Fruit fly (Drosophila melanogaster) whole organism, adult: ENCODE data around the gene CG11454.
A peak's percentile ranks its signal among the peaks of the same experiment; 100 is the strongest.

Experiments
- CG11617 ChIP-seq: fragments of 200-800 bp; sonication (Bioruptor generic); optimal IDR thresholded peaks from 2 replicates; lab custom pipeline; 2017; ENCODE audit warnings: mild to moderate bottlenecking, missing biosample characterization, missing genetic modification reagents, missing genetic modification characterization
- CG12768 ChIP-seq: fragments of 200-800 bp; sonication (Bioruptor generic); optimal IDR thresholded peaks from 2 replicates; lab custom pipeline; 2017; ENCODE audit warnings: missing biosample characterization, missing genetic modification characterization, mild to moderate bottlenecking, moderate library complexity, missing genetic modification reagents
- CG14711 ChIP-seq: fragments of 200-800 bp; sonication (Bioruptor generic); optimal IDR thresholded peaks from 2 replicates; lab custom pipeline; 2018; ENCODE audit warnings: missing biosample characterization, mild to moderate bottlenecking, missing genetic modification characterization, moderate library complexity
- CG1620 ChIP-seq: fragments of 200-800 bp; sonication (Bioruptor generic); optimal IDR thresholded peaks from 2 replicates; lab custom pipeline; 2016; ENCODE audit warnings: missing biosample characterization, missing genetic modification characterization
- CG33017 ChIP-seq: fragments of 200-800 bp; sonication (Bioruptor generic); optimal IDR thresholded peaks from 2 replicates; lab custom pipeline; 2018; ENCODE audit warnings: missing biosample characterization, mild to moderate bottlenecking, missing genetic modification characterization, moderate library complexity
- CG5204 ChIP-seq: fragments of 200-800 bp; sonication (Bioruptor generic); optimal IDR thresholded peaks from 2 replicates; lab custom pipeline; 2016; ENCODE audit warnings: missing biosample characterization, missing genetic modification characterization
- CG7045 ChIP-seq: fragments of 200-800 bp; sonication (Bioruptor generic); optimal IDR thresholded peaks from 2 replicates; lab custom pipeline; 2017; ENCODE audit warnings: missing biosample characterization, mild to moderate bottlenecking, missing genetic modification characterization
- CG7101 ChIP-seq: fragments of 200-800 bp; sonication (Bioruptor generic); optimal IDR thresholded peaks from 2 replicates; lab custom pipeline; 2018; ENCODE audit warnings: missing biosample characterization, mild to moderate bottlenecking, missing genetic modification characterization, moderate library complexity
- Clk ChIP-seq: fragments of 200-800 bp; sonication (Bioruptor generic); optimal IDR thresholded peaks from 2 replicates; lab custom pipeline; 2017; ENCODE audit warnings: missing biosample characterization, missing genetic modification characterization
- Crg-1 ChIP-seq: fragments of 200-800 bp; sonication (Bioruptor generic); optimal IDR thresholded peaks from 2 replicates; lab custom pipeline; 2016; ENCODE audit warnings: missing biosample characterization, missing genetic modification characterization
- Hr96 ChIP-seq: fragments of 200-800 bp; sonication (Bioruptor generic); optimal IDR thresholded peaks from 2 replicates; lab custom pipeline; 2016; ENCODE audit warnings: missing biosample characterization, missing genetic modification characterization
- Mnt ChIP-seq: fragments of 200-800 bp; sonication (Bioruptor generic); optimal IDR thresholded peaks from 2 replicates; lab custom pipeline; 2016; ENCODE audit warnings: missing biosample characterization, mild to moderate bottlenecking, missing genetic modification characterization
- bab1 ChIP-seq: fragments of 200-800 bp; sonication (Bioruptor generic); optimal IDR thresholded peaks from 3 replicates; lab custom pipeline; 2019; ENCODE audit warnings: missing biosample characterization, mild to moderate bottlenecking, missing genetic modification characterization, moderate library complexity
- cic ChIP-seq: fragments of 200-800 bp; sonication (Bioruptor generic); optimal IDR thresholded peaks from 2 replicates; lab custom pipeline; 2017; ENCODE audit warnings: missing biosample characterization, mild to moderate bottlenecking, missing genetic modification characterization, moderate library complexity
- cnc ChIP-seq, 2 experiments: fragments of >200 bp; optimal IDR thresholded peaks; 2 replicates each; lab custom pipeline; 2017
- kay ChIP-seq: fragments of 200-800 bp; sonication (Bioruptor generic); peaks from one replicate; lab custom pipeline; 2016; ENCODE audit warnings: missing biosample characterization, missing genetic modification characterization, borderline replicate concordance
- ovo ChIP-seq: fragments of 200-800 bp; sonication (Bioruptor generic); optimal IDR thresholded peaks from 2 replicates; lab custom pipeline; 2016; ENCODE audit warnings: missing biosample characterization, missing genetic modification characterization
- pad ChIP-seq: fragments of 200-800 bp; sonication (Bioruptor generic); optimal IDR thresholded peaks from 3 replicates; lab custom pipeline; 2017; ENCODE audit warnings: missing biosample characterization, missing genetic modification characterization, mild to moderate bottlenecking, moderate library complexity, missing genetic modification reagents
- tj ChIP-seq: fragments of 200-800 bp; sonication (Bioruptor generic); optimal IDR thresholded peaks from 3 replicates; lab custom pipeline; 2017; ENCODE audit warnings: missing biosample characterization, mild to moderate bottlenecking, missing genetic modification characterization, moderate library complexity
- toe ChIP-seq: fragments of 200-800 bp; sonication (Bioruptor generic); optimal IDR thresholded peaks from 2 replicates; lab custom pipeline; 2016; ENCODE audit warnings: missing biosample characterization, missing genetic modification characterization

The CG11454 gene

dm6 chr2L:171499-172250 lies 28.6 kb downstream of the CG11454 start:
- no peak for TF ChIP-seq CG7101
- no peak for TF ChIP-seq cnc (optimal IDR thresholded peaks at IDR 0.05; lab: Kevin White, UChicago)
- TF ChIP-seq Mnt (GFP tag; lab: Kevin White, UChicago), result no peak
- TF ChIP-seq CG14711 (tag; lab: Kevin White, UChicago), result no peak
- no peak for TF ChIP-seq CG12768
- no peak for TF ChIP-seq Hr96 (GFP tag; lab: Kevin White, UChicago)
- no peak for TF ChIP-seq CG33017 (tag; lab: Kevin White, UChicago)
- no peak for TF ChIP-seq tj (GFP tag; lab: Kevin White, UChicago)
- TF ChIP-seq toe (GFP tag; lab: Kevin White, UChicago), result no peak
- no peak for TF ChIP-seq Clk
- TF ChIP-seq CG7045 (GFP tag; lab: Kevin White, UChicago), result no peak
- TF ChIP-seq pad (GFP tag; lab: Kevin White, UChicago), result no peak
- no peak for TF ChIP-seq bab1 (GFP tag; lab: Kevin White, UChicago)
- TF ChIP-seq Crg-1, result no peak

- peak; percentile 73 for TF ChIP-seq kay (GFP tag; lab: Kevin White, UChicago)
- TF ChIP-seq bab1 (GFP tag; lab: Kevin White, UChicago), result no peak
Observed at dm6 chr2L:175727-176126, 32.6 kb downstream of the CG11454 start.

- TF ChIP-seq CG12768 (no peak), CG14711 (tag; lab: Kevin White, UChicago) (no peak), pad (GFP tag; lab: Kevin White, UChicago) (peak; percentile 46), CG5204 (GFP tag; lab: Kevin White, UChicago) (no peak), ovo (GFP tag; lab: Kevin White, UChicago) (no peak), Hr96 (GFP tag; lab: Kevin White, UChicago) (no peak), Clk (no peak)
Observed at dm6 chr2L:179119-179518, 36.0 kb downstream of the CG11454 start.

dm6 chr2L:181020-181419 lies 37.9 kb downstream of the CG11454 start:
- TF ChIP-seq Mnt (GFP tag; lab: Kevin White, UChicago) (no peak), tj (GFP tag; lab: Kevin White, UChicago) (peak; percentile 1), cnc (optimal IDR thresholded peaks at IDR 0.05; lab: Kevin White, UChicago) (peak in 1 of 2 experiments; percentile 42), cic (GFP tag; lab: Kevin White, UChicago) (no peak)

DNA sequence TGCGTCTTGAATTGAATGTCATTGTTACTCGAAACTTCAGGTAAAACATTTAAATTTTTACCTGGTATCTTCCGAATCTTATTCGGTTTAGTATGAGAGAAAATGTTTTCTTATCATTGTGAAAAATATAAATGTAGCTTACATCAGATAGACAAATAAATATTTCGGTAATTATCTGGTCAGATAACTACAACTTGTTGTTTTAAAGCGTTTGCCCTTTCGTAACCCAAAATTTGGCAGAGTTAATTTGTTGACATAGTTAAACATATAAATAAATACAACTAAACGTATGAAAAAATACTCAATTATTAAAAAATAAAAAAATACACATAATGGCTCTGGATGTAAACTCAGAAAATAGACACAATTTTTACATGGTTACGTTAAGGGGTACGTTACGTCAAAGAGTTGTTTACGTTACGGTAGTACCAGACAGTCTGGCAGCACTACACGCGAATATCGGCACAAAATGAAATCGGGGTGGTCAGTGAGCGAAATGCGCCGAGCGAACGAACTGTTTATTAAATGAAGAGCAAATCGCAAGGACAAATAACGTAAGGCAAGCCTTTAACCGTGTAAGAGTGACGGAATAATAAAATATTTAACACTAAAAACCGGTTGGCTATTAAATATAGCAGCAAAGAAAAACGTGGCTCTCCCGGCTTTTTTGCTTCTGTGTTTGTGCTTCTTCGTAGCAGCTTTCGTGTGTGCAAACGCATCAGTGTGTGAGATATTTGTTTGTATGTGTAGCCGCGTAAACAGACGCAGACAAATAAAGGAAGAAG lies 39.4 kb downstream of the CG11454 start:
- TF ChIP-seq Clk, result no peak
- peak; percentile 5 for TF ChIP-seq Crg-1
- TF ChIP-seq CG7045 (GFP tag; lab: Kevin White, UChicago), result peak; percentile 19
- no peak for TF ChIP-seq CG11617
- no peak for TF ChIP-seq CG7101
- TF ChIP-seq bab1 (GFP tag; lab: Kevin White, UChicago), result peak; percentile 13
- no peak for TF ChIP-seq Hr96 (GFP tag; lab: Kevin White, UChicago)
- no peak for TF ChIP-seq CG33017 (tag; lab: Kevin White, UChicago)
- TF ChIP-seq toe (GFP tag; lab: Kevin White, UChicago), result no peak
- TF ChIP-seq pad (GFP tag; lab: Kevin White, UChicago), result peak; percentile 35
- TF ChIP-seq tj (GFP tag; lab: Kevin White, UChicago), result peak; percentile 12
- TF ChIP-seq ovo (GFP tag; lab: Kevin White, UChicago), result no peak
- peak; percentile 61 for TF ChIP-seq cic (GFP tag; lab: Kevin White, UChicago)
- peak; percentile 93 for TF ChIP-seq kay (GFP tag; lab: Kevin White, UChicago)
- no peak for TF ChIP-seq CG14711 (tag; lab: Kevin White, UChicago)
- peak; percentile 77 for TF ChIP-seq Mnt (GFP tag; lab: Kevin White, UChicago)
- no peak for TF ChIP-seq CG1620 (GFP tag; lab: Kevin White, UChicago)
- TF ChIP-seq cnc (optimal IDR thresholded peaks at IDR 0.05; lab: Kevin White, UChicago), result no peak
- TF ChIP-seq CG5204 (GFP tag; lab: Kevin White, UChicago), result no peak
- peak; percentile 5 for TF ChIP-seq CG12768
